Fruit fly (Drosophila melanogaster): ENCODE data around the gene ranshi.

Gene ranshi

dm6 chr3R:8747134-8747870 is 17.8 kb upstream of the ranshi start, which contains the start of the genes CG9801 and Nasp (continued):
- TF ChIP-seq CG16863 (GFP tag; optimal IDR thresholded peaks at IDR 0.05): no peak
- TF ChIP-seq lilli (GFP tag; optimal IDR thresholded peaks at IDR 0.05): peak; percentile 0
- TF ChIP-seq tgo (GFP tag; IDR thresholded peaks at IDR 0.05): no peak
- TF ChIP-seq slbo (GFP tag; IDR thresholded peaks at IDR 0.05): peak; percentile 31; the same call in 1 of the 2 replicates
- TF ChIP-seq tio (GFP tag; optimal IDR thresholded peaks at IDR 0.05): no peak
- TF ChIP-seq pho (GFP tag; optimal IDR thresholded peaks at IDR 0.05): peak; percentile 14
- no peak for TF ChIP-seq CG2889 (GFP tag; IDR thresholded peaks at IDR 0.05)
- peak; percentile 81 for TF ChIP-seq CG15514 (GFP tag; optimal IDR thresholded peaks at IDR 0.05)
- no peak for TF ChIP-seq usp (GFP tag; optimal IDR thresholded peaks at IDR 0.05)
- TF ChIP-seq CG6272 (GFP tag; IDR thresholded peaks at IDR 0.05): peak; percentile 16; the same call in 1 of the 2 replicates
- TF ChIP-seq HmgZ (tag; optimal IDR thresholded peaks at IDR 0.05): peak; percentile 76
- no peak for TF ChIP-seq CG10431 (GFP tag; optimal IDR thresholded peaks at IDR 0.05)
- peak; percentile 84 for TF ChIP-seq CG1603 (tag; optimal IDR thresholded peaks at IDR 0.05)
- no peak for TF ChIP-seq CG8478 (optimal IDR thresholded peaks at IDR 0.05)
- peak; percentile 83 for TF ChIP-seq CG2116 (GFP tag; optimal IDR thresholded peaks at IDR 0.05)
- no peak for TF ChIP-seq ac (GFP tag; optimal IDR thresholded peaks at IDR 0.05)
- TF ChIP-seq scrt (GFP tag; optimal IDR thresholded peaks at IDR 0.05): no peak
- peak; percentile 16 for TF ChIP-seq pum (GFP tag; optimal IDR thresholded peaks at IDR 0.05)
- TF ChIP-seq dm (GFP tag; optimal IDR thresholded peaks at IDR 0.05): peak; percentile 35
- TF ChIP-seq CG6689 (GFP tag; IDR thresholded peaks at IDR 0.05): no peak
- TF ChIP-seq jing (GFP tag; optimal IDR thresholded peaks at IDR 0.05): no peak
- peak; percentile 63 for TF ChIP-seq mld (GFP tag; IDR thresholded peaks at IDR 0.05; ENCODE audit: partially characterized antibody)
- TF ChIP-seq fd64A (GFP tag; optimal IDR thresholded peaks at IDR 0.05): no peak
- peak; percentile 25 for TF ChIP-seq Mad (GFP tag; optimal IDR thresholded peaks at IDR 0.05)
- TF ChIP-seq CG3726 (GFP tag; IDR thresholded peaks at IDR 0.05): 0 out of 3 replicates have a peak, but pooled peaks have one; percentile 9
- TF ChIP-seq unpg (GFP tag; optimal IDR thresholded peaks at IDR 0.05): no peak
- TF ChIP-seq dysf (GFP tag; IDR thresholded peaks at IDR 0.05): 0 out of 3 replicates have a peak, but pooled peaks have one; percentile 23
- TF ChIP-seq pros (GFP tag; optimal IDR thresholded peaks at IDR 0.05): peak; percentile 2
- TF ChIP-seq sd (tag; optimal IDR thresholded peaks at IDR 0.05): peak; percentile 56
- peak; percentile 54 for TF ChIP-seq zen (tag; optimal IDR thresholded peaks at IDR 0.05)
- TF ChIP-seq CG4360 (GFP tag; IDR thresholded peaks at IDR 0.05): no peak
- peak; percentile 84 for TF ChIP-seq bbx (GFP tag; IDR thresholded peaks at IDR 0.05; ENCODE audit: partially characterized antibody)
- peak; percentile 35 for TF ChIP-seq CG17912 (GFP tag; optimal IDR thresholded peaks at IDR 0.05)
- peak; percentile 31 for TF ChIP-seq CG30403 (GFP tag; optimal IDR thresholded peaks at IDR 0.05)
- no peak for TF ChIP-seq CG18262 (tag; optimal IDR thresholded peaks at IDR 0.05)
- no peak for TF ChIP-seq en (GFP tag; optimal IDR thresholded peaks at IDR 0.05)
- TF ChIP-seq CG17829 (tag; optimal IDR thresholded peaks at IDR 0.05): peak; percentile 57
- TF ChIP-seq aop (GFP tag; IDR thresholded peaks at IDR 0.05): no peak
- TF ChIP-seq Bteb2 (GFP tag; optimal IDR thresholded peaks at IDR 0.05): peak; percentile 36
- no peak for TF ChIP-seq Lpt (GFP tag; optimal IDR thresholded peaks at IDR 0.05)
- TF ChIP-seq CG7786 (GFP tag; optimal IDR thresholded peaks at IDR 0.05): no peak
- peak; percentile 92 for TF ChIP-seq Med (GFP tag)
- TF ChIP-seq HmgD (GFP tag; optimal IDR thresholded peaks at IDR 0.05): peak; percentile 52
- TF ChIP-seq al (GFP tag; IDR thresholded peaks at IDR 0.05): no peak
- peak in 1 of 2 experiments; percentile 10 for TF ChIP-seq insv (GFP tag; optimal IDR thresholded peaks at IDR 0.05)
- TF ChIP-seq h (optimal IDR thresholded peaks at IDR 0.05): no peak
- TF ChIP-seq CG10274 (GFP tag; optimal IDR thresholded peaks at IDR 0.05): no peak
- peak; percentile 57 for TF ChIP-seq tna (GFP tag; IDR thresholded peaks at IDR 0.05; ENCODE audit: partially characterized antibody)
- TF ChIP-seq CrebB (tag; optimal IDR thresholded peaks at IDR 0.05): peak; percentile 48
- peak; percentile 1 for TF ChIP-seq Atf-2 (GFP tag; optimal IDR thresholded peaks at IDR 0.05)
- no peak for TF ChIP-seq Spps (tag; optimal IDR thresholded peaks at IDR 0.05)

Data from whole organism, embryonic.